Worm (Caenorhabditis elegans) whole organism, L4/young adult: ENCODE data around the gene F55H2.8.

Experiments
- W03F9.2 ChIP-seq: fragments of 150-350 bp; optimal IDR thresholded peaks from 2 replicates; lab custom pipeline; 2014; ENCODE audit warnings: missing biosample characterization, missing genetic modification characterization
- dao-5 ChIP-seq: sonication (generic microtip); optimal IDR thresholded peaks from 2 replicates; lab custom pipeline; 2016; ENCODE audit warnings: missing genotype, missing genetic modification characterization, moderate library complexity, missing compliant biosample characterization
- him-1 ChIP-seq: sonication (generic microtip); optimal IDR thresholded peaks from 2 replicates; lab custom pipeline; 2016; ENCODE audit warnings: missing genotype, missing genetic modification reagents, missing genetic modification characterization, missing compliant biosample characterization

- TF ChIP-seq him-1 (tag; lab: Kevin White, UChicago) (no peak), dao-5 (no peak), W03F9.2 (tag; lab: Kevin White, UChicago) (no peak)
Observed at ce11 chrIII:9485373-9485772, 28.3 kb upstream of the F55H2.8 start, which contains the start of gene bre-3.
